Fruit fly (Drosophila melanogaster) whole organism, embryonic: ENCODE data around the gene GIIIspla2.

Experiments
- Abd-B ChIP-seq: fragments of 200-800 bp; sonication (Bioruptor generic); optimal IDR thresholded peaks from 2 replicates; lab custom pipeline; 2018; ENCODE audit warnings: missing biosample characterization, mild to moderate bottlenecking, missing genetic modification characterization, moderate library complexity
- Aef1 ChIP-seq: fragments of 200-800 bp; sonication (Bioruptor generic); IDR thresholded peaks from 3 replicates; pipeline ENCODE4 v1.3.6; 2022; ENCODE audit warnings: missing biosample characterization, missing genetic modification characterization
- Atf6 ChIP-seq: fragments of 200-800 bp; sonication (Bioruptor generic); IDR thresholded peaks from 2 replicates; pipeline ENCODE4 v1.3.6; 2022; ENCODE audit warnings: missing biosample characterization, missing genetic modification characterization
- Bteb2 ChIP-seq: fragments of 200-800 bp; sonication (Bioruptor generic); optimal IDR thresholded peaks from 2 replicates; lab custom pipeline; 2016; ENCODE audit warnings: missing biosample characterization, missing genetic modification characterization
- CG10209 ChIP-seq: fragments of 200-800 bp; sonication (Bioruptor generic); optimal IDR thresholded peaks from 3 replicates; lab custom pipeline; 2017; ENCODE audit warnings: missing biosample characterization, mild to moderate bottlenecking, missing genetic modification characterization, missing genetic modification reagents
- CG10565 ChIP-seq: fragments of 200-800 bp; sonication (Bioruptor generic); optimal IDR thresholded peaks from 3 replicates; lab custom pipeline; 2016; ENCODE audit warnings: missing biosample characterization, mild to moderate bottlenecking, missing genetic modification characterization
- CG10654 ChIP-seq: fragments of 200-800 bp; sonication (Bioruptor generic); optimal IDR thresholded peaks from 2 replicates; lab custom pipeline; 2016; ENCODE audit warnings: missing biosample characterization, missing genetic modification characterization
- CG11093 ChIP-seq: fragments of 200-800 bp; sonication (Bioruptor generic); IDR thresholded peaks from 3 replicates; pipeline ENCODE4 v1.3.6; 2022; ENCODE audit warnings: missing biosample characterization, missing genetic modification characterization
- CG11504 ChIP-seq: fragments of 200-800 bp; sonication (Bioruptor generic); optimal IDR thresholded peaks from 3 replicates; lab custom pipeline; 2019; ENCODE audit warnings: missing biosample characterization, mild to moderate bottlenecking, missing genetic modification characterization, moderate library complexity
- CG12219 ChIP-seq: fragments of 200-800 bp; sonication (Bioruptor generic); optimal IDR thresholded peaks from 3 replicates; lab custom pipeline; 2018; ENCODE audit warnings: missing biosample characterization, mild to moderate bottlenecking, missing genetic modification characterization
- CG13296 ChIP-seq: fragments of 200-800 bp; sonication (Bioruptor generic); optimal IDR thresholded peaks from 3 replicates; lab custom pipeline; 2018; ENCODE audit warnings: missing biosample characterization, mild to moderate bottlenecking, missing genetic modification characterization
- CG13894 ChIP-seq: fragments of 200-800 bp; sonication (Bioruptor generic); optimal IDR thresholded peaks from 3 replicates; lab custom pipeline; 2018; ENCODE audit warnings: missing biosample characterization, mild to moderate bottlenecking, missing genetic modification characterization, moderate library complexity
- CG15269 ChIP-seq: fragments of 200-800 bp; sonication (Bioruptor generic); optimal IDR thresholded peaks from 2 replicates; lab custom pipeline; 2018; ENCODE audit warnings: missing biosample characterization, mild to moderate bottlenecking, missing genetic modification characterization, moderate library complexity
- CG17829 ChIP-seq: fragments of 200-800 bp; optimal IDR thresholded peaks from 2 replicates; lab custom pipeline; 2019; ENCODE audit warnings: missing biosample characterization, mild to moderate bottlenecking, missing genetic modification characterization, moderate library complexity
- CG17912 ChIP-seq: fragments of 200-800 bp; sonication (Bioruptor generic); optimal IDR thresholded peaks from 2 replicates; lab custom pipeline; 2018; ENCODE audit warnings: missing biosample characterization, mild to moderate bottlenecking, missing genetic modification characterization
- CG18262 ChIP-seq: fragments of 200-800 bp; optimal IDR thresholded peaks from 3 replicates; lab custom pipeline; 2019; ENCODE audit warnings: missing biosample characterization, mild to moderate bottlenecking, missing genetic modification characterization, moderate library complexity
- CG31441 ChIP-seq: fragments of 200-800 bp; sonication (Bioruptor generic); IDR thresholded peaks from 2 replicates; pipeline ENCODE4 v1.3.6; 2022; ENCODE audit warnings: missing biosample characterization, missing genetic modification characterization
- CG3281 ChIP-seq: fragments of 200-800 bp; sonication (Bioruptor generic); optimal IDR thresholded peaks from 3 replicates; lab custom pipeline; 2017; ENCODE audit warnings: missing biosample characterization, mild to moderate bottlenecking, missing genetic modification characterization
- CG3407 ChIP-seq: fragments of 200-800 bp; sonication (Bioruptor generic); optimal IDR thresholded peaks from 2 replicates; lab custom pipeline; 2018; ENCODE audit warnings: missing biosample characterization, mild to moderate bottlenecking, missing genetic modification characterization
- CG4424 ChIP-seq: fragments of 200-800 bp; sonication (Bioruptor generic); optimal IDR thresholded peaks from 3 replicates; lab custom pipeline; 2016; ENCODE audit warnings: missing biosample characterization, missing genetic modification characterization
- CG6272 ChIP-seq: fragments of 200-800 bp; sonication (Bioruptor generic); IDR thresholded peaks from 2 replicates; pipeline ENCODE4 v1.3.6; 2022; ENCODE audit warnings: missing biosample characterization, missing genetic modification characterization
- CG9727 ChIP-seq: fragments of 200-800 bp; sonication (Bioruptor generic); optimal IDR thresholded peaks from 3 replicates; lab custom pipeline; 2017; ENCODE audit warnings: missing biosample characterization, mild to moderate bottlenecking, missing genetic modification characterization
- D ChIP-seq, 2 experiments: fragments of 200-800 bp in 1 of 2; fragments of >200 bp in 1 of 2; sonication (Bioruptor generic) in 1 of 2; optimal IDR thresholded peaks; 2 replicates in 1 of 2; 3 replicates in 1 of 2; lab custom pipeline; 2017; ENCODE audit warnings: mild to moderate bottlenecking in 1 of 2, missing biosample characterization in 1 of 2, missing genetic modification characterization in 1 of 2, missing genetic modification reagents in 1 of 2
- Fer1 ChIP-seq: fragments of 200-800 bp; sonication (Bioruptor generic); optimal IDR thresholded peaks from 2 replicates; lab custom pipeline; 2017; ENCODE audit warnings: missing biosample characterization, mild to moderate bottlenecking, missing genetic modification characterization
- Hr51 ChIP-seq, 2 experiments: fragments of 200-800 bp; sonication (Bioruptor generic); optimal IDR thresholded peaks; 2 replicates in 1 of 2; 3 replicates in 1 of 2; lab custom pipeline; 2016 to 2018; ENCODE audit warnings: missing biosample characterization in 2 of 2, missing genetic modification characterization in 2 of 2, mild to moderate bottlenecking in 1 of 2, moderate library complexity in 1 of 2
- MESR4 ChIP-seq: fragments of 200-800 bp; sonication (Bioruptor generic); optimal IDR thresholded peaks from 2 replicates; lab custom pipeline; 2018; ENCODE audit warnings: missing biosample characterization, mild to moderate bottlenecking, missing genetic modification characterization, moderate library complexity
- Sin3A ChIP-seq: fragments of >200 bp; optimal IDR thresholded peaks from 2 replicates; lab custom pipeline; 2018
- ash1 ChIP-seq: fragments of 200-800 bp; sonication (Bioruptor generic); optimal IDR thresholded peaks from 2 replicates; lab custom pipeline; 2018; ENCODE audit warnings: missing biosample characterization, mild to moderate bottlenecking, missing genetic modification characterization
- bcd ChIP-seq: fragments of 200-800 bp; sonication (Bioruptor generic); optimal IDR thresholded peaks from 2 replicates; lab custom pipeline; 2017; ENCODE audit warnings: missing biosample characterization, mild to moderate bottlenecking, missing genetic modification characterization
- cas ChIP-seq: fragments of 200-800 bp; sonication (Bioruptor generic); IDR thresholded peaks from 2 replicates; pipeline ENCODE4 v1.3.6; 2022; ENCODE audit warnings: missing biosample characterization, missing genetic modification characterization
- chn ChIP-seq: fragments of 200-800 bp; sonication (Bioruptor generic); optimal IDR thresholded peaks from 2 replicates; lab custom pipeline; 2016; ENCODE audit warnings: missing biosample characterization, missing genetic modification characterization
- dpn ChIP-seq, 2 experiments: fragments of 200-800 bp; sonication (Bioruptor generic); optimal IDR thresholded peaks; 3 replicates each; lab custom pipeline; 2016; ENCODE audit warnings: missing biosample characterization in 2 of 2, missing genetic modification characterization in 2 of 2
- dysf ChIP-seq: fragments of 200-800 bp; sonication (Bioruptor generic); IDR thresholded peaks from 3 replicates; pipeline ENCODE4 v1.3.6; 2022; ENCODE audit warnings: missing biosample characterization, missing genetic modification characterization
- fd96Cb ChIP-seq: fragments of 200-800 bp; sonication (Bioruptor generic); optimal IDR thresholded peaks from 2 replicates; lab custom pipeline; 2018; ENCODE audit warnings: missing biosample characterization, mild to moderate bottlenecking, missing genetic modification characterization, moderate library complexity
- gce ChIP-seq: fragments of 200-800 bp; sonication (Bioruptor generic); IDR thresholded peaks from 3 replicates; pipeline ENCODE4 v1.3.6; 2022; ENCODE audit warnings: missing biosample characterization, missing genetic modification characterization
- gem ChIP-seq: fragments of 200-800 bp; sonication (Bioruptor generic); optimal IDR thresholded peaks from 2 replicates; lab custom pipeline; 2019; ENCODE audit warnings: missing biosample characterization, mild to moderate bottlenecking, missing genetic modification characterization, moderate library complexity
- ham ChIP-seq: fragments of 200-800 bp; sonication (Bioruptor generic); IDR thresholded peaks from 2 replicates; pipeline ENCODE4 v1.3.6; 2022; ENCODE audit warnings: missing biosample characterization, missing genetic modification characterization
- ind ChIP-seq: fragments of 200-800 bp; sonication (Bioruptor generic); optimal IDR thresholded peaks from 3 replicates; lab custom pipeline; 2016; ENCODE audit warnings: missing biosample characterization, missing genetic modification characterization
- kay ChIP-seq: fragments of 200-800 bp; sonication (Bioruptor generic); optimal IDR thresholded peaks from 2 replicates; lab custom pipeline; 2016; ENCODE audit warnings: missing biosample characterization, missing genetic modification characterization
- nerfin-1 ChIP-seq: fragments of 200-800 bp; sonication (Bioruptor generic); optimal IDR thresholded peaks from 3 replicates; lab custom pipeline; 2019; ENCODE audit warnings: missing biosample characterization, mild to moderate bottlenecking, missing genetic modification characterization, moderate library complexity
- peb ChIP-seq: fragments of 200-800 bp; sonication (Bioruptor generic); IDR thresholded peaks from 2 replicates; pipeline ENCODE4 v1.3.6; 2022; ENCODE audit warnings: missing biosample characterization, missing genetic modification characterization
- prd ChIP-seq, 3 experiments: fragments of >200 bp in 2 of 3; fragments of 200-800 bp in 1 of 3; sonication (Bioruptor generic) in 1 of 3; optimal IDR thresholded peaks in 2 of 3; IDR thresholded peaks in 1 of 3; 2 replicates in 2 of 3; 3 replicates in 1 of 3; pipeline versions ENCODE4 v1.3.6 to Lab custom; 2017 to 2022; ENCODE audit warnings: missing biosample characterization in 1 of 3, missing genetic modification characterization in 1 of 3
- pros ChIP-seq: fragments of 200-800 bp; sonication (Bioruptor generic); optimal IDR thresholded peaks from 3 replicates; lab custom pipeline; 2019; ENCODE audit warnings: missing biosample characterization, mild to moderate bottlenecking, missing genetic modification characterization, moderate library complexity
- repo ChIP-seq: fragments of 200-800 bp; sonication (Bioruptor generic); optimal IDR thresholded peaks from 2 replicates; lab custom pipeline; 2016; ENCODE audit warnings: missing biosample characterization, missing genetic modification characterization
- row ChIP-seq: fragments of 200-800 bp; sonication (Bioruptor generic); IDR thresholded peaks from 3 replicates; pipeline ENCODE4 v1.3.6; 2022; ENCODE audit warnings: missing biosample characterization, missing genetic modification characterization
- schlank ChIP-seq: fragments of 200-800 bp; sonication (Bioruptor generic); optimal IDR thresholded peaks from 2 replicates; lab custom pipeline; 2018; ENCODE audit warnings: missing biosample characterization, mild to moderate bottlenecking, missing genetic modification characterization
- sr ChIP-seq: fragments of 200-800 bp; sonication (Bioruptor generic); IDR thresholded peaks from 3 replicates; pipeline ENCODE4 v1.3.6; 2022; ENCODE audit warnings: missing biosample characterization, missing genetic modification characterization
- stwl ChIP-seq: fragments of 200-800 bp; sonication (Bioruptor generic); optimal IDR thresholded peaks from 3 replicates; lab custom pipeline; 2018; ENCODE audit warnings: missing biosample characterization, mild to moderate bottlenecking, missing genetic modification characterization, moderate library complexity
- tin ChIP-seq: fragments of 200-800 bp; sonication (Bioruptor generic); optimal IDR thresholded peaks from 3 replicates; lab custom pipeline; 2016; ENCODE audit warnings: missing biosample characterization, missing genetic modification characterization
- wdn ChIP-seq: fragments of 200-800 bp; sonication (Bioruptor generic); IDR thresholded peaks from 2 replicates; pipeline ENCODE4 v1.3.6; 2022; ENCODE audit warnings: missing biosample characterization, missing genetic modification characterization

GIIIspla2 gene

dm6 chrX:8125224-8125649, 32.2 kb upstream of the GIIIspla2 start (continued):
- TF ChIP-seq CG6272 (GFP tag; lab: Robert Waterston, UW), result 0 out of 2 replicates have a peak, but pooled peaks have one; percentile 10
- TF ChIP-seq CG13894 (tag; lab: Kevin White, UChicago), result no peak
- TF ChIP-seq CG10565 (GFP tag; lab: Kevin White, UChicago), result no peak
- peak; percentile 39; the same call in 2 of the 3 replicates for TF ChIP-seq row (GFP tag; lab: Robert Waterston, UW)
- no peak for TF ChIP-seq wdn (GFP tag; lab: Robert Waterston, UW)
- TF ChIP-seq dpn (GFP tag; optimal IDR thresholded peaks at IDR 0.05; lab: Kevin White, UChicago), result peak in 1 of 2 experiments; percentile 32
- no peak for TF ChIP-seq sr (GFP tag; lab: Robert Waterston, UW)
- peak; percentile 24; the same call in 1 of the 3 replicates for TF ChIP-seq Aef1
- no peak for TF ChIP-seq cas
- TF ChIP-seq ind (GFP tag; lab: Kevin White, UChicago), result peak; percentile 49
- TF ChIP-seq ash1 (GFP tag; lab: Kevin White, UChicago), result no peak
- TF ChIP-seq CG3407 (GFP tag; lab: Kevin White, UChicago), result no peak
- TF ChIP-seq Hr51 (GFP tag; optimal IDR thresholded peaks at IDR 0.05; lab: Kevin White, UChicago), result peak in 1 of 2 experiments; percentile 71
- peak; percentile 56 for TF ChIP-seq CG17829 (tag; lab: Kevin White, UChicago)
- no peak for TF ChIP-seq CG12219 (GFP tag; lab: Kevin White, UChicago)
- no peak for TF ChIP-seq Sin3A (lab: Kevin White, UChicago)
- TF ChIP-seq chn (GFP tag; lab: Kevin White, UChicago), result no peak
- TF ChIP-seq MESR4 (GFP tag; lab: Kevin White, UChicago), result no peak
- TF ChIP-seq stwl (tag; lab: Kevin White, UChicago), result no peak
- TF ChIP-seq CG13296, result peak; percentile 28
- TF ChIP-seq Bteb2, result no peak
- TF ChIP-seq CG18262 (tag; lab: Kevin White, UChicago), result peak; percentile 85
- no peak for TF ChIP-seq gce (GFP tag; lab: Robert Waterston, UW)
- TF ChIP-seq CG31441 (GFP tag; lab: Robert Waterston, UW), result peak; percentile 79
- peak; percentile 49 for TF ChIP-seq tin (GFP tag; lab: Kevin White, UChicago)
- peak; percentile 50 for TF ChIP-seq bcd (GFP tag; lab: Kevin White, UChicago)
- TF ChIP-seq prd (optimal IDR thresholded peaks at IDR 0.05; lab: Kevin White, UChicago), result no peak
- TF ChIP-seq prd (GFP tag; IDR thresholded peaks at IDR 0.05; lab: Robert Waterston, UW), result peak; percentile 71; the same call in 2 of the 3 replicates
- no peak for TF ChIP-seq peb (GFP tag; lab: Robert Waterston, UW)
- no peak for TF ChIP-seq pros (GFP tag; lab: Kevin White, UChicago)
- no peak for TF ChIP-seq Atf6 (GFP tag; lab: Robert Waterston, UW)
- peak; percentile 45 for TF ChIP-seq CG15269
- peak; percentile 62 for TF ChIP-seq Abd-B (GFP tag; lab: Kevin White, UChicago)
- TF ChIP-seq CG10654 (GFP tag; lab: Kevin White, UChicago), result peak; percentile 33
- TF ChIP-seq Fer1 (GFP tag; lab: Kevin White, UChicago), result peak; percentile 37
- no peak for TF ChIP-seq schlank (tag; lab: Kevin White, UChicago)
- TF ChIP-seq CG9727 (GFP tag; lab: Kevin White, UChicago), result peak; percentile 53
- TF ChIP-seq D (optimal IDR thresholded peaks at IDR 0.05; lab: Kevin White, UChicago), result no peak
- TF ChIP-seq D (GFP tag; optimal IDR thresholded peaks at IDR 0.05; lab: Kevin White, UChicago), result peak; percentile 49
- no peak for TF ChIP-seq repo (GFP tag; lab: Kevin White, UChicago)
- peak; percentile 62 for TF ChIP-seq CG10209 (GFP tag; lab: Kevin White, UChicago)
- no peak for TF ChIP-seq CG17912 (GFP tag; lab: Kevin White, UChicago)
- no peak for TF ChIP-seq CG11093
- peak; percentile 45; the same call in 1 of the 3 replicates for TF ChIP-seq dysf (GFP tag; lab: Robert Waterston, UW)
- TF ChIP-seq CG4424 (GFP tag; lab: Kevin White, UChicago), result peak; percentile 63
- peak; percentile 53 for TF ChIP-seq fd96Cb (tag; lab: Kevin White, UChicago)
- TF ChIP-seq CG3281 (GFP tag; lab: Kevin White, UChicago), result peak; percentile 15
- no peak for TF ChIP-seq kay (GFP tag; lab: Kevin White, UChicago)
- no peak for TF ChIP-seq ham (GFP tag; lab: Robert Waterston, UW)
- peak; percentile 75 for TF ChIP-seq gem (tag; lab: Kevin White, UChicago)
- peak; percentile 43 for TF ChIP-seq nerfin-1
- TF ChIP-seq CG11504, result peak; percentile 82
